Fruit fly (Drosophila melanogaster): ENCODE results near the gene CG32264.

The CG32264 gene

dm6 chr3L:3758603-3759002 lies 47.7 kb downstream of the CG32264 start (continued):
- TF ChIP-seq HmgD (GFP tag; optimal IDR thresholded peaks at IDR 0.05) (no peak), lbe (GFP tag; optimal IDR thresholded peaks at IDR 0.05) (no peak), CG12659 (GFP tag; optimal IDR thresholded peaks at IDR 0.05) (no peak), CG6765 (GFP tag; optimal IDR thresholded peaks at IDR 0.05) (no peak), CG30403 (GFP tag; optimal IDR thresholded peaks at IDR 0.05) (no peak), CG3407 (GFP tag; optimal IDR thresholded peaks at IDR 0.05) (no peak), aop (GFP tag; IDR thresholded peaks at IDR 0.05) (no peak), Side (GFP tag; optimal IDR thresholded peaks at IDR 0.05) (no peak), CG6683 (GFP tag; optimal IDR thresholded peaks at IDR 0.05) (no peak), HLH54F (GFP tag; optimal IDR thresholded peaks at IDR 0.05) (no peak), sd (tag; optimal IDR thresholded peaks at IDR 0.05) (peak; percentile 8), CG17359 (tag; optimal IDR thresholded peaks at IDR 0.05) (no peak), CG10462 (GFP tag; optimal IDR thresholded peaks at IDR 0.05) (no peak), CG3726 (GFP tag; IDR thresholded peaks at IDR 0.05) (no peak), Sry-β (GFP tag; optimal IDR thresholded peaks at IDR 0.05) (no peak), Nf-YB (GFP tag; optimal IDR thresholded peaks at IDR 0.05) (peak; percentile 2), emc (GFP tag; optimal IDR thresholded peaks at IDR 0.05) (no peak), mam (GFP tag; optimal IDR thresholded peaks at IDR 0.05) (no peak), repo (GFP tag; optimal IDR thresholded peaks at IDR 0.05) (no peak), Xrp1 (GFP tag; IDR thresholded peaks at IDR 0.05) (no peak), oc (tag; optimal IDR thresholded peaks at IDR 0.05) (no peak)

dm6 chr3L:3755713-3756112 lies 50.5 kb downstream of the CG32264 start:
- TF ChIP-seq gce (GFP tag; IDR thresholded peaks at IDR 0.05) (no peak), CG34376 (GFP tag; optimal IDR thresholded peaks at IDR 0.05) (no peak), gcm (GFP tag; optimal IDR thresholded peaks at IDR 0.05) (no peak), CG11504 (tag; optimal IDR thresholded peaks at IDR 0.05) (peak; percentile 10), CG31365 (tag; optimal IDR thresholded peaks at IDR 0.05) (peak; percentile 30), ttk (GFP tag; IDR thresholded peaks at IDR 0.05) (no peak), maf-S (GFP tag; optimal IDR thresholded peaks at IDR 0.05) (no peak), Med (GFP tag) (peak; percentile 65), vvl (GFP tag; IDR thresholded peaks at IDR 0.05) (no peak), CG2678 (tag; optimal IDR thresholded peaks at IDR 0.05) (peak; percentile 45), jing (GFP tag; optimal IDR thresholded peaks at IDR 0.05) (no peak), CG16779 (GFP tag; IDR thresholded peaks at IDR 0.05) (no peak), gem (tag; optimal IDR thresholded peaks at IDR 0.05) (peak; percentile 11), zfh2 (GFP tag; optimal IDR thresholded peaks at IDR 0.05) (no peak), cg (GFP tag; optimal IDR thresholded peaks at IDR 0.05) (peak; percentile 12), HHEX (GFP tag; optimal IDR thresholded peaks at IDR 0.05) (peak; percentile 20), CG15514 (GFP tag; optimal IDR thresholded peaks at IDR 0.05) (peak; percentile 36), Gug (GFP tag; IDR thresholded peaks at IDR 0.05) (no peak), tx (GFP tag; optimal IDR thresholded peaks at IDR 0.05) (no peak), wek (GFP tag; optimal IDR thresholded peaks at IDR 0.05) (peak; percentile 10), CG10147 (GFP tag; optimal IDR thresholded peaks at IDR 0.05) (no peak), caup (GFP tag; optimal IDR thresholded peaks at IDR 0.05; ENCODE audit: severe bottlenecking) (peak; percentile 52), CG11456 (GFP tag; IDR thresholded peaks at IDR 0.05) (no peak), CG6791 (GFP tag; IDR thresholded peaks at IDR 0.05; ENCODE audit: partially characterized antibody) (no peak), Eip74EF (GFP tag; optimal IDR thresholded peaks at IDR 0.05) (peak in 1 of 2 experiments; percentile 31), Hmr (GFP tag; optimal IDR thresholded peaks at IDR 0.05) (peak; percentile 18), CG12769 (tag; optimal IDR thresholded peaks at IDR 0.05) (peak; percentile 37), CG18599 (GFP tag; optimal IDR thresholded peaks at IDR 0.05) (peak; percentile 55), CG5180 (GFP tag; optimal IDR thresholded peaks at IDR 0.05) (peak; percentile 8), CG6654 (GFP tag; optimal IDR thresholded peaks at IDR 0.05) (no peak)
